Worm (Caenorhabditis elegans) whole organism, midembryonic: Measurements from ENCODE around the gene C15B12.1.

ENCODE experiments used
- T22C8.4 ChIP-seq: fragments of 200-800 bp; sonication (Bioruptor generic); IDR thresholded peaks from 2 replicates; pipeline ENCODE4 v1.3.6; 2022; ENCODE audit warnings: missing genetic modification characterization, missing compliant biosample characterization
- cog-1 ChIP-seq: sonication (generic microtip); optimal IDR thresholded peaks from 2 replicates; lab custom pipeline; 2016; ENCODE audit warnings: missing genetic modification characterization, missing compliant biosample characterization
- flt-1 ChIP-seq: fragments of 200-800 bp; sonication (Bioruptor generic); IDR thresholded peaks from 2 replicates; pipeline ENCODE4 v1.3.6; 2022; ENCODE audit warnings: missing genetic modification characterization, missing compliant biosample characterization
- tab-1 ChIP-seq: fragments of 200-800 bp; sonication (Bioruptor generic); IDR thresholded peaks from 2 replicates; pipeline ENCODE4 v1.3.6; 2022; ENCODE audit warnings: missing genetic modification characterization, missing compliant biosample characterization

DNA sequence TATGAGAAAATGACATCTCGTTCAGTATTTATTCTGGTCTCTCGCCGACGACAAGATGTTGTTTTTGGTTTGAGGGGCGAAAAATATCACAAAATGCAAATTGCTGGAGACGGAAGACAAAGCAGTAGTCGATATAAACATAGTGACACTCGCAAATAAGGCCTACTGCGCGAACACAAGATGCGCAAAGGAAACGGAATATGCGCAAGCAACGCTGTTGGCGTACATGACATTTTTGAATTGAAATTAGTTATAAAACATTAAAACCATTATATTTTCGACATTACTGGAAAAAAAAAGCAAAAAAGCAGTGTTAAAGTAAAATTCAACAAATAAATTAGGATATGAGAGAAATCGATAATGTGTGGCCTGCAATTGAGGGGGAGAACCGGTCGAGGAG lies 28.4 kb downstream of the C15B12.1 start, which contains the start of gene cdf-1:
- no peak for TF ChIP-seq T22C8.4 (GFP tag; lab: Robert Waterston, UW)
- TF ChIP-seq flt-1 (GFP tag; lab: Robert Waterston, UW) = no peak
- no peak for TF ChIP-seq tab-1
- peak; percentile 32 for TF ChIP-seq cog-1
